Worm (Caenorhabditis elegans) whole organism, young adult: ENCODE data around the gene srg-69.

Experiments used
- B0035.1 ChIP-seq: sonication (generic microtip); optimal IDR thresholded peaks from 2 replicates; lab custom pipeline; 2016; ENCODE audit warnings: missing genetic modification characterization, mild to moderate bottlenecking, missing compliant biosample characterization, missing genotype, missing genetic modification reagents
- B0336.3 ChIP-seq: fragments of 200-800 bp; sonication (Bioruptor generic); IDR thresholded peaks from 2 replicates; pipeline ENCODE4 v1.3.6; 2022; ENCODE audit warnings: missing genetic modification characterization, missing compliant biosample characterization
- F22D6.2 ChIP-seq: sonication (generic microtip); optimal IDR thresholded peaks from 2 replicates; lab custom pipeline; 2016; ENCODE audit warnings: mild to moderate bottlenecking, missing genetic modification characterization, missing compliant biosample characterization
- K11D2.4 ChIP-seq: fragments of 200-800 bp; sonication (Bioruptor generic); IDR thresholded peaks from 2 replicates; pipeline ENCODE4 v1.3.6; 2022; ENCODE audit warnings: missing genetic modification reagents, missing genetic modification characterization, missing compliant biosample characterization
- Y56A3A.18 ChIP-seq: fragments of 200-800 bp; sonication (Bioruptor generic); IDR thresholded peaks from 2 replicates; pipeline ENCODE4 v1.3.6; 2022; ENCODE audit warnings: missing genetic modification reagents, missing genetic modification characterization, missing compliant biosample characterization
- Y95B8A.8 ChIP-seq: fragments of 200-800 bp; sonication (Bioruptor generic); IDR thresholded peaks from 2 replicates; pipeline ENCODE4 v1.3.6; 2022; ENCODE audit warnings: missing genetic modification reagents, missing genetic modification characterization, missing compliant biosample characterization
- ZK185.1 ChIP-seq: sonication (generic microtip); optimal IDR thresholded peaks from 2 replicates; lab custom pipeline; 2016; ENCODE audit warnings: mild to moderate bottlenecking, missing genetic modification characterization, missing compliant biosample characterization; ENCODE audit not compliant: poor library complexity, severe bottlenecking
- bed-1 ChIP-seq: fragments of 200-800 bp; sonication (Bioruptor generic); IDR thresholded peaks from 2 replicates; pipeline ENCODE4 v1.3.6; 2022; ENCODE audit warnings: missing genetic modification reagents, missing genetic modification characterization, missing compliant biosample characterization
- ccch-3 ChIP-seq: fragments of 200-800 bp; sonication (Bioruptor generic); optimal IDR thresholded peaks from 2 replicates; lab custom pipeline; 2018; ENCODE audit warnings: mild to moderate bottlenecking, missing genetic modification characterization, missing compliant biosample characterization
- cebp-1 ChIP-seq, 2 experiments: fragments of 200-800 bp in 1 of 2; sonication (Bioruptor generic) in 1 of 2; sonication (generic microtip) in 1 of 2; IDR thresholded peaks in 1 of 2; optimal IDR thresholded peaks in 1 of 2; 2 replicates each; pipeline versions ENCODE4 v1.3.6 to Lab custom; 2017 to 2022; ENCODE audit warnings: missing compliant biosample characterization in 2 of 2, missing genetic modification characterization in 2 of 2, mild to moderate bottlenecking in 1 of 2, missing genetic modification reagents in 1 of 2, moderate library complexity in 1 of 2
- ceh-100 ChIP-seq: fragments of 200-800 bp; sonication (Bioruptor generic); IDR thresholded peaks from 2 replicates; pipeline ENCODE4 v1.3.6; 2022; ENCODE audit warnings: missing genetic modification reagents, missing genetic modification characterization, missing compliant biosample characterization
- ceh-27 ChIP-seq: fragments of 200-800 bp; sonication (Bioruptor generic); optimal IDR thresholded peaks from 2 replicates; lab custom pipeline; 2018; ENCODE audit warnings: mild to moderate bottlenecking, missing genetic modification characterization, moderate library complexity, missing compliant biosample characterization
- ceh-58 ChIP-seq: fragments of 200-800 bp; sonication (Bioruptor generic); IDR thresholded peaks from 2 replicates; pipeline ENCODE4 v1.3.6; 2022; ENCODE audit warnings: missing genetic modification characterization, missing compliant biosample characterization
- ceh-79 ChIP-seq: sonication (generic microtip); optimal IDR thresholded peaks from 2 replicates; lab custom pipeline; 2017; ENCODE audit warnings: mild to moderate bottlenecking, missing genetic modification characterization, missing compliant biosample characterization
- ceh-91 ChIP-seq: fragments of 200-800 bp; sonication (Bioruptor generic); IDR thresholded peaks from 2 replicates; pipeline ENCODE4 v1.3.6; 2022; ENCODE audit warnings: missing genetic modification reagents, missing genetic modification characterization, missing compliant biosample characterization
- egl-18 ChIP-seq: fragments of 200-800 bp; sonication (Bioruptor generic); IDR thresholded peaks from 2 replicates; pipeline ENCODE4 v1.3.6; 2022; ENCODE audit warnings: missing genetic modification reagents, missing genetic modification characterization, missing compliant biosample characterization
- egl-44 ChIP-seq: fragments of 200-800 bp; sonication (Bioruptor generic); IDR thresholded peaks from 2 replicates; pipeline ENCODE4 v1.3.6; 2022; ENCODE audit warnings: missing genetic modification reagents, missing genetic modification characterization, missing compliant biosample characterization
- ets-4 ChIP-seq: fragments of 200-800 bp; sonication (Bioruptor generic); optimal IDR thresholded peaks from 2 replicates; lab custom pipeline; 2018; ENCODE audit warnings: mild to moderate bottlenecking, missing genetic modification characterization, missing compliant biosample characterization
- gei-17 ChIP-seq: fragments of 200-800 bp; sonication (Bioruptor generic); optimal IDR thresholded peaks from 2 replicates; lab custom pipeline; 2018; ENCODE audit warnings: mild to moderate bottlenecking, missing genetic modification characterization, missing compliant biosample characterization
- hlh-26 ChIP-seq: fragments of 200-800 bp; sonication (Bioruptor generic); conservative IDR thresholded peaks from 2 replicates; pipeline ENCODE4 v1.3.6; 2022; ENCODE audit warnings: missing genetic modification reagents, missing genetic modification characterization, missing compliant biosample characterization
- hmg-1.2 ChIP-seq: fragments of 200-800 bp; sonication (Bioruptor generic); IDR thresholded peaks from 2 replicates; pipeline ENCODE4 v1.3.6; 2022; ENCODE audit warnings: missing genetic modification reagents, missing genetic modification characterization, missing compliant biosample characterization
- let-526 ChIP-seq: fragments of 200-800 bp; sonication (Bioruptor generic); IDR thresholded peaks from 2 replicates; pipeline ENCODE4 v1.3.6; 2022; ENCODE audit warnings: missing genetic modification reagents, missing genetic modification characterization, missing compliant biosample characterization
- lin-54 ChIP-seq: fragments of 200-800 bp; sonication (Bioruptor generic); optimal IDR thresholded peaks from 2 replicates; lab custom pipeline; 2018; ENCODE audit warnings: mild to moderate bottlenecking, missing genetic modification characterization, missing compliant biosample characterization
- madf-8 ChIP-seq: fragments of 200-800 bp; sonication (Bioruptor generic); conservative IDR thresholded peaks from 2 replicates; pipeline ENCODE4 v1.3.6; 2022; ENCODE audit warnings: missing genetic modification reagents, missing genetic modification characterization, missing compliant biosample characterization
- mcd-1 ChIP-seq: fragments of 200-800 bp; sonication (Bioruptor generic); IDR thresholded peaks from 2 replicates; pipeline ENCODE4 v1.3.6; 2022; ENCODE audit warnings: missing genetic modification reagents, missing genetic modification characterization, missing compliant biosample characterization
- nhr-120 ChIP-seq: fragments of 200-800 bp; sonication (Bioruptor generic); IDR thresholded peaks from 2 replicates; pipeline ENCODE4 v1.3.6; 2022; ENCODE audit warnings: missing genetic modification characterization, missing compliant biosample characterization
- nhr-179 ChIP-seq: sonication (generic microtip); optimal IDR thresholded peaks from 2 replicates; lab custom pipeline; 2016; ENCODE audit warnings: mild to moderate bottlenecking, missing genetic modification characterization, missing compliant biosample characterization
- nhr-80 ChIP-seq: sonication (generic microtip); optimal IDR thresholded peaks from 2 replicates; lab custom pipeline; 2016; ENCODE audit warnings: missing genetic modification characterization, missing compliant biosample characterization
- pha-4 ChIP-seq: fragments of 150-350 bp; sonication (generic microtip); optimal IDR thresholded peaks from 2 replicates; lab custom pipeline; 2014; ENCODE audit warnings: missing biosample characterization, missing genetic modification reagents, missing genetic modification characterization
- tbp1 ChIP-seq: fragments of 200-800 bp; sonication (Bioruptor generic); optimal IDR thresholded peaks from 2 replicates; lab custom pipeline; 2018; ENCODE audit warnings: mild to moderate bottlenecking, missing genetic modification characterization, missing compliant biosample characterization
- tlf-1 ChIP-seq: fragments of 200-800 bp; sonication (Bioruptor generic); optimal IDR thresholded peaks from 2 replicates; lab custom pipeline; 2018; ENCODE audit warnings: mild to moderate bottlenecking, missing genetic modification characterization, missing compliant biosample characterization
- unc-62 ChIP-seq: fragments of 150-350 bp; optimal IDR thresholded peaks from 2 replicates; lab custom pipeline; 2014; ENCODE audit warnings: missing biosample characterization, missing genetic modification reagents, missing genetic modification characterization
- zfh-2 ChIP-seq: fragments of 200-800 bp; sonication (Bioruptor generic); conservative IDR thresholded peaks from 2 replicates; pipeline ENCODE4 v1.3.6; 2022; ENCODE audit warnings: missing genetic modification reagents, missing genetic modification characterization, missing compliant biosample characterization
- ztf-26 ChIP-seq: sonication (generic microtip); optimal IDR thresholded peaks from 2 replicates; lab custom pipeline; 2017; ENCODE audit warnings: missing genetic modification characterization, missing compliant biosample characterization
- ztf-28 ChIP-seq: fragments of 200-800 bp; sonication (Bioruptor generic); IDR thresholded peaks from 2 replicates; pipeline ENCODE4 v1.3.6; 2022; ENCODE audit warnings: missing genetic modification reagents, missing genetic modification characterization, missing compliant biosample characterization

srg-69 gene

ce11 chrII:5321718-5322286 is 33.7 kb upstream of the srg-69 start (continued):
- no peak for TF ChIP-seq Y56A3A.18
- no peak for TF ChIP-seq ccch-3 (GFP tag; lab: Kevin White, UChicago)
- TF ChIP-seq nhr-120 (GFP tag; lab: Robert Waterston, UW), result no peak
- TF ChIP-seq tlf-1 (GFP tag; lab: Kevin White, UChicago), result peak; percentile 9
- TF ChIP-seq ceh-27 (GFP tag; lab: Kevin White, UChicago), result peak; percentile 62
- TF ChIP-seq Y95B8A.8 (GFP tag; lab: Robert Waterston, UW), result no peak
- TF ChIP-seq nhr-80 (tag; lab: Kevin White, UChicago), result peak; percentile 84
- TF ChIP-seq hlh-26 (GFP tag; lab: Robert Waterston, UW), result no peak
- 0 out of 2 replicates have a peak, but pooled peaks have one; percentile 16 for TF ChIP-seq K11D2.4 (GFP tag; lab: Robert Waterston, UW)
- peak; percentile 83 for TF ChIP-seq hmg-1.2 (GFP tag; lab: Robert Waterston, UW)
- peak; percentile 79 for TF ChIP-seq ztf-26 (tag; lab: Kevin White, UChicago)
- TF ChIP-seq, all 124 proteins: peak for 23

- TF ChIP-seq mcd-1 (no peak), zfh-2 (GFP tag; lab: Robert Waterston, UW) (no peak), K11D2.4 (GFP tag; lab: Robert Waterston, UW) (no peak), ceh-79 (tag; lab: Kevin White, UChicago) (no peak), gei-17 (GFP tag; lab: Kevin White, UChicago) (no peak), lin-54 (no peak), ZK185.1 (no peak)
- TF ChIP-seq, all 124 proteins: peak for 0
These were observed 32.7 kb upstream of the srg-69 start, which contains the start of gene vhp-1 for ce11 chrII:5322732-5323326. vhp-1 (plus strand) TSS chrII:5323276.

- TF ChIP-seq pha-4 (tag; lab: Kevin White, UChicago) (peak; percentile 67), bed-1 (GFP tag; lab: Robert Waterston, UW) (no peak), B0336.3 (0 out of 2 replicates have a peak, but pooled peaks have one; percentile 29), unc-62 (GFP tag; lab: Kevin White, UChicago) (peak; percentile 36), egl-44 (GFP tag; lab: Robert Waterston, UW) (no peak), let-526 (GFP tag; lab: Robert Waterston, UW) (no peak), egl-18 (GFP tag; lab: Robert Waterston, UW) (no peak), nhr-179 (tag; lab: Kevin White, UChicago) (no peak), ets-4 (GFP tag; lab: Kevin White, UChicago) (peak; percentile 11), Y95B8A.8 (GFP tag; lab: Robert Waterston, UW) (no peak), madf-8 (GFP tag; lab: Robert Waterston, UW) (no peak), hmg-1.2 (GFP tag; lab: Robert Waterston, UW) (no peak), ztf-28 (GFP tag; lab: Robert Waterston, UW) (no peak), cebp-1 (GFP tag; IDR thresholded peaks at IDR 0.05; lab: Robert Waterston, UW) (no peak), cebp-1 (tag; optimal IDR thresholded peaks at IDR 0.05; lab: Kevin White, UChicago) (peak; percentile 46), nhr-80 (tag; lab: Kevin White, UChicago) (peak; percentile 88), tbp1 (GFP tag; lab: Kevin White, UChicago) (peak; percentile 3), ceh-58 (GFP tag; lab: Robert Waterston, UW) (no peak)
These were observed 31.7 kb upstream of the srg-69 start for ce11 chrII:5323773-5324172.

ce11 chrII:5324653-5325052 is 30.8 kb upstream of the srg-69 start:
- TF ChIP-seq ceh-91 (GFP tag; lab: Robert Waterston, UW), result no peak
- no peak for TF ChIP-seq B0035.1 (tag; lab: Kevin White, UChicago)
- no peak for TF ChIP-seq ceh-100
- TF ChIP-seq F22D6.2 (tag; lab: Kevin White, UChicago), result no peak
